Worm (Caenorhabditis elegans): ENCODE data around the gene Y56A3A.6.

DNA sequence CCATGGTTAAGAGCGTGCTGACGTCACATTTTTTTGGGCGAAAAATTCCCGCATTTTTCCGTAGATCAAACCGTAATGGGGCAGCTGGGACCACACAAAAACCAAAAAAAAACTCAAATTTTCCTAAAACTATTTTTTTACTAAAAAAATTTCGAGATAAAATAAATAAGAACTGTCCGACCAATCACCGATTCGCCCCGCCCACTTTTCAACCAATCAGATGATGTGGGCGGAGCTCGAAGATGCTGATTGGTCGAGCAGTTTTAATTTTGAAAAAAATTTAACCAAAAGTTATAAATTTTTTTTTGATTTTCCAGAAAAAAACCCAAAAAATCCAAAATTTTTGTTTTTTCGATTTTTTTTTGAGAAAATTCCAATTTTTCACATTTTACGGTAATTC is 21.4 kb upstream of the Y56A3A.6 start:
- TF ChIP-seq lin-39 (tag; optimal IDR thresholded peaks at IDR 0.05) (no peak), unc-130 (tag; optimal IDR thresholded peaks at IDR 0.05) (no peak), nhr-28 (tag; optimal IDR thresholded peaks at IDR 0.05) (no peak), ama-1 (optimal IDR thresholded peaks at IDR 0.05) (no peak), efl-1 (optimal IDR thresholded peaks at IDR 0.05) (no peak), efl-1 (GFP tag; optimal IDR thresholded peaks at IDR 0.05 in 1 of 2) (no peak), egl-27 (tag; optimal IDR thresholded peaks at IDR 0.05) (no peak), snu-23 (GFP tag; optimal IDR thresholded peaks at IDR 0.05) (no peak), elt-2 (tag; optimal IDR thresholded peaks at IDR 0.05) (no peak), ceh-90 (tag; optimal IDR thresholded peaks at IDR 0.05) (no peak)

All from whole organism, L1 larva.